Worm (Caenorhabditis elegans): ENCODE results near the gene mel-32.

Gene mel-32

DNA sequence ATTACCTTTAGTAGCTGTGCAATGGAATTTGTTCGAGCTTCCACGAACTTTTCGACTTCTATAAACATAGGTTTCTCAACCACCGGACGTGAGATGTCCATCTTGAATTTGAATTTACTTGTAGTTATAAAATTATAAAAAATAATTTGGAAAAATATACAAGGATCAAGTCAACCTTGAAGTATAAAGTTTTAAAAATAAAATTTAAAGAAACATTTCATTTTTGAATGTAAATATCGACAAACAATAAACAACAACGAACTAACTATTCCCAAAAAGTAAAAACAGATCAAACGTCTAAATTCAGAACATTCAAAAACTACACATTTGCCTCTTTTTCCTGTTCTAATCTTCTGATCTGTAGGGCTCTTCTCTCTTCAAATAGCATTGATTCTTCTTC is 12.0 kb downstream of the mel-32 start, which contains the start of gene popl-1:
Gene popl-1 (minus strand): TSS at position 101 of the 400 bp plus-strand sequence.
- TF ChIP-seq nhr-237 (tag; optimal IDR thresholded peaks at IDR 0.05) (no peak), sem-4 (tag; optimal IDR thresholded peaks at IDR 0.05) (no peak), nhr-6 (tag; optimal IDR thresholded peaks at IDR 0.05) (no peak), lin-39 (tag; optimal IDR thresholded peaks at IDR 0.05) (no peak), nhr-77 (tag; optimal IDR thresholded peaks at IDR 0.05) (no peak), elt-3 (tag; optimal IDR thresholded peaks at IDR 0.05) (no peak), ceh-16 (tag; optimal IDR thresholded peaks at IDR 0.05) (no peak), unc-39 (tag; optimal IDR thresholded peaks at IDR 0.05) (no peak), mbf-1 (tag; optimal IDR thresholded peaks at IDR 0.05) (no peak), F13H6.1 (tag; optimal IDR thresholded peaks at IDR 0.05) (no peak), unc-62 (GFP tag; optimal IDR thresholded peaks at IDR 0.05) (no peak), nhr-21 (tag; optimal IDR thresholded peaks at IDR 0.05) (no peak), crh-2 (tag; optimal IDR thresholded peaks at IDR 0.05) (no peak), nhr-12 (tag; optimal IDR thresholded peaks at IDR 0.05) (no peak)

DNA sequence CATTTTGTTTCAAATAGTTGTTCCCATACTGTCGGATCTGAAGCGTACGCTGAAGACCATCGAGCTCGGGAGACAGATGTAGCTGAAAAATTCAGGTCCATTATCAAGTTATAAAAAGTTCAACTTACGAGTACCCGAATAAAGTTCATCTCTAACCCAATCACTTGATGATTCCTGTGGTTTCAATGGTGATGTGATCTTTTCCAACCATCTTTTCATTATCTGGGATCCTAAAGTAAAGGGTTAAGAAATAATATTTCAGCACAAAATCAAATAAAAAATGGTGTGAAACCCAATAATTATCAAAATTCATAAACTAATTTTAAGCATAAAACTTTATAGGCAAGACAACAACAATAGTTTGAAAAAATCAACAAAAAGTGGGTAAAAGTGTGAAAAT is 15.6 kb downstream of the mel-32 start, which contains the start of gene C05D11.8:
Gene C05D11.8 (minus strand): TSS at position 101 of the 400 bp plus-strand sequence.
- no peak for TF ChIP-seq unc-39 (tag; optimal IDR thresholded peaks at IDR 0.05)
- TF ChIP-seq unc-62 (GFP tag; optimal IDR thresholded peaks at IDR 0.05), result no peak
- TF ChIP-seq zag-1 (tag; optimal IDR thresholded peaks at IDR 0.05), result no peak
- TF ChIP-seq aly-2 (tag; optimal IDR thresholded peaks at IDR 0.05), result no peak
- TF ChIP-seq nhr-21 (tag; optimal IDR thresholded peaks at IDR 0.05), result no peak
- TF ChIP-seq peb-1 (tag; optimal IDR thresholded peaks at IDR 0.05), result no peak
- no peak for TF ChIP-seq C34F6.9 (tag; optimal IDR thresholded peaks at IDR 0.05)
- no peak for TF ChIP-seq ceh-82 (tag; optimal IDR thresholded peaks at IDR 0.05)
- no peak for TF ChIP-seq sma-9 (GFP tag; optimal IDR thresholded peaks at IDR 0.05)
- no peak for TF ChIP-seq sma-9 (tag; optimal IDR thresholded peaks at IDR 0.05)

DNA sequence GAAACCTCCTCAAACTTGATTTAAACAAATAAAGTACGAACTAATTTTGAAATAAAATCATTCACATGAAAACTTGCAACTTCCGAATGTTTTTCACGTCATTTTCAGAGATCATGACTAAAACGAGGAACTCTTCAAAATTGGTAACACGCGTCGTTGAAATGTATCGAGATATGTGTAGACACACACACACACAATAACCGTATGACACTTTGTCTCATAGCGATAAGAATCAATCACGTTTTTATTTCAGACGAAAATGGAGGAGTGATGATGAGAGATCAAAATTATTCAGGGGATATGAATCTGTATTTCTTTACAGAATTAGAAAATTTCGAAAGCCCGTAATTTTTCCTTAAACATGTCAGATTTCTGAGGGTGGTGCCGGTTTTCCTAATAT is 20.1 kb downstream of the mel-32 start:
- peak; percentile 62 for TF ChIP-seq nhr-25 (tag; optimal IDR thresholded peaks at IDR 0.05)
- no peak for TF ChIP-seq blmp-1 (tag; optimal IDR thresholded peaks at IDR 0.05; ENCODE audit: insufficient read depth)
- no peak for TF ChIP-seq lin-39 (tag; optimal IDR thresholded peaks at IDR 0.05)
- no peak for TF ChIP-seq nhr-21 (tag; optimal IDR thresholded peaks at IDR 0.05)
- no peak for TF ChIP-seq mab-5 (tag; optimal IDR thresholded peaks at IDR 0.05)
- TF ChIP-seq nhr-11 (tag; optimal IDR thresholded peaks at IDR 0.05), result no peak
- TF ChIP-seq fos-1 (tag; optimal IDR thresholded peaks at IDR 0.05), result peak; percentile 51
- TF ChIP-seq ama-1 (optimal IDR thresholded peaks at IDR 0.05), result no peak
- TF ChIP-seq crh-2 (tag; optimal IDR thresholded peaks at IDR 0.05), result peak; percentile 65
- peak; percentile 68 for TF ChIP-seq sma-9 (GFP tag; optimal IDR thresholded peaks at IDR 0.05)
- no peak for TF ChIP-seq sma-9 (tag; optimal IDR thresholded peaks at IDR 0.05)
- TF ChIP-seq C34F6.9 (tag; optimal IDR thresholded peaks at IDR 0.05), result no peak
- TF ChIP-seq nhr-77 (tag; optimal IDR thresholded peaks at IDR 0.05), result no peak
- no peak for TF ChIP-seq snpc-4 (tag; optimal IDR thresholded peaks at IDR 0.05)
- TF ChIP-seq unc-55 (GFP tag; optimal IDR thresholded peaks at IDR 0.05), result no peak
- TF ChIP-seq ztf-11 (tag; optimal IDR thresholded peaks at IDR 0.05), result no peak
- TF ChIP-seq nhr-129 (tag; optimal IDR thresholded peaks at IDR 0.05), result no peak
- no peak for TF ChIP-seq mbf-1 (tag; optimal IDR thresholded peaks at IDR 0.05)

DNA sequence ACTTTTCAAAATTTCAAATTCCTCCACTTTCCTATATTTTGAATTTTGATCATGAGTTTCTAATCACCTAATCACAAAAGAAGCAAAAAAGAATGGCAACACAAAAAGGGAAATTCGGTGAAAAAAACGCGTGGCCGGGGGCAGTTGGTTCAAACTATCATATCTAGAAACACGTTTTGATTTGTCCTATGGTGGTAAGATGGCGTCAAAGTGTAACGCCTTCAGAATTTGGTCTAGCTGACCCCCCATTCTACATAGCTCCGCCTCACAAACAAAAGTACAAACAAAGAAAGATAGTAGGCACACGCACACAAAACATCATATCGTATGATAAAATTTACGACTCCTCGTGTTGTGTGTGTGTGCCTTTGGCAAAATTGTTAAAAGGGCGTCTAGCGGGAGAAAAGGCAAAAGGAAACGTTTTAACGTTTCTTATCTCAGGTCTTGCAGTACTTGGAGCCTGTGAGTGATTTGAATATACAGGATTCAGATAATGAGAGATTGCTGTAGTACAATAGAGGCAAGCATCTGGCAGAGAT is 20.8 kb downstream of the mel-32 start:
- TF ChIP-seq F13H6.1 (tag; optimal IDR thresholded peaks at IDR 0.05) (peak; percentile 14), mdl-1 (tag; optimal IDR thresholded peaks at IDR 0.05) (peak in 1 of 2 experiments; percentile 53), sma-3 (GFP tag; optimal IDR thresholded peaks at IDR 0.05) (peak; percentile 41), nhr-129 (tag; optimal IDR thresholded peaks at IDR 0.05) (peak; percentile 40), blmp-1 (tag; optimal IDR thresholded peaks at IDR 0.05; ENCODE audit: insufficient read depth) (peak; percentile 62), nhr-21 (tag; optimal IDR thresholded peaks at IDR 0.05) (no peak), crh-2 (tag; optimal IDR thresholded peaks at IDR 0.05) (peak; percentile 72), gmeb-1 (tag; optimal IDR thresholded peaks at IDR 0.05) (peak; percentile 7), snpc-4 (tag; optimal IDR thresholded peaks at IDR 0.05) (no peak), ceh-82 (tag; optimal IDR thresholded peaks at IDR 0.05) (no peak), aly-2 (tag; optimal IDR thresholded peaks at IDR 0.05) (no peak), sma-9 (GFP tag; optimal IDR thresholded peaks at IDR 0.05) (peak; percentile 75), sma-9 (tag; optimal IDR thresholded peaks at IDR 0.05) (no peak), fos-1 (tag; optimal IDR thresholded peaks at IDR 0.05) (peak; percentile 68), nhr-25 (tag; optimal IDR thresholded peaks at IDR 0.05) (peak; percentile 66), elt-3 (tag; optimal IDR thresholded peaks at IDR 0.05) (no peak)

DNA sequence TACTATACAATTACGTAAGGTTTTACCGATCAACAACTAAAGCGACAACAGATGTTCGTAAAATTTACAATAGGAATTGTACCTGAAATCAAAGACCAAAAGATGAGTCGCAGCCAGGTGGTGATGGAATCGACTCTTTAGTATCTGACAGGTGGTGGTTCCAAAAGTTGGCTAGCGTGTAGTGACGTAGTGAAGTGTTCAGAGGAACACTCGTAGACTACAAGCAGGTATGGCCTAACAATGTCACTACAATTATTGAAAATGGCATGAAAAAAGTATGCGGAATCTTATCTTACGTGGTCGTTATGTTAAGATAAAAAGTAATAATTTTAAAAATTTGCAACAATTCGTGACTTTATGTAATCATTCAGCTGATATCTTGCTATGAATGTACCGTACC is 21.3 kb downstream of the mel-32 start:
- no peak for TF ChIP-seq gmeb-1 (tag; optimal IDR thresholded peaks at IDR 0.05)
- TF ChIP-seq R02D3.7 (tag; optimal IDR thresholded peaks at IDR 0.05), result no peak
- peak; percentile 44 for TF ChIP-seq ama-1 (optimal IDR thresholded peaks at IDR 0.05)

Data from whole organism, L2 larva.